Fruit fly (Drosophila melanogaster): Measurements from ENCODE around the gene mRpS22.

mRpS22 gene

dm6 chr3R:27916355-27917019, at the start of gene mRpS22, which contains the start of gene CG5003 (continued):
- peak; percentile 58 for TF ChIP-seq CG4328 (GFP tag; optimal IDR thresholded peaks at IDR 0.05)
- peak; percentile 29; the same call in 1 of the 2 replicates for TF ChIP-seq CG14441 (GFP tag; IDR thresholded peaks at IDR 0.05)
- TF ChIP-seq wek (GFP tag; optimal IDR thresholded peaks at IDR 0.05), result peak; percentile 94
- TF ChIP-seq CG15601 (tag; optimal IDR thresholded peaks at IDR 0.05), result peak; percentile 48
- TF ChIP-seq CG10267 (tag; optimal IDR thresholded peaks at IDR 0.05), result peak; percentile 93
- peak; percentile 39 for TF ChIP-seq YL-1 (GFP tag; optimal IDR thresholded peaks at IDR 0.05)
- TF ChIP-seq HLH3B (GFP tag; IDR thresholded peaks at IDR 0.05), result no peak
- TF ChIP-seq CG11398 (GFP tag; optimal IDR thresholded peaks at IDR 0.05), result no peak
- TF ChIP-seq CG2875 (GFP tag; optimal IDR thresholded peaks at IDR 0.05), result peak; percentile 14
- peak; percentile 44 for TF ChIP-seq PHDP (tag; optimal IDR thresholded peaks at IDR 0.05)
- TF ChIP-seq CG14667 (GFP tag; IDR thresholded peaks at IDR 0.05), result peak; percentile 40
- no peak for TF ChIP-seq CG4617 (GFP tag; optimal IDR thresholded peaks at IDR 0.05; ENCODE audit: borderline replicate concordance)
- peak; percentile 31 for TF ChIP-seq CG18011 (GFP tag; optimal IDR thresholded peaks at IDR 0.05)
- 0 out of 3 replicates have a peak, but pooled peaks have one; percentile 32 for TF ChIP-seq CG11456 (GFP tag; IDR thresholded peaks at IDR 0.05)
- TF ChIP-seq sug (tag; optimal IDR thresholded peaks at IDR 0.05), result peak; percentile 73
- TF ChIP-seq CG4707 (GFP tag; optimal IDR thresholded peaks at IDR 0.05), result no peak
- TF ChIP-seq Bdp1 (GFP tag; optimal IDR thresholded peaks at IDR 0.05), result peak; percentile 13
- peak; percentile 23 for TF ChIP-seq CG17359 (tag; optimal IDR thresholded peaks at IDR 0.05)
- 0 out of 2 replicates have a peak, but pooled peaks have one; percentile 6 for TF ChIP-seq wdn (GFP tag; IDR thresholded peaks at IDR 0.05)
- peak; percentile 25 for TF ChIP-seq CG1602 (GFP tag; optimal IDR thresholded peaks at IDR 0.05)
- peak; percentile 56 for TF ChIP-seq CG13296 (GFP tag; optimal IDR thresholded peaks at IDR 0.05)
- no peak for TF ChIP-seq Rx (GFP tag; IDR thresholded peaks at IDR 0.05)
- TF ChIP-seq yki (optimal IDR thresholded peaks at IDR 0.05), result no peak
- peak; percentile 38 for TF ChIP-seq unpg (GFP tag; optimal IDR thresholded peaks at IDR 0.05)
- no peak for TF ChIP-seq jigr1 (GFP tag; IDR thresholded peaks at IDR 0.05)
- peak; percentile 8 for TF ChIP-seq CG8281 (tag; optimal IDR thresholded peaks at IDR 0.05)
- peak; percentile 51 for TF ChIP-seq CG2116 (GFP tag; optimal IDR thresholded peaks at IDR 0.05)
- peak; percentile 22 for TF ChIP-seq pum (GFP tag; optimal IDR thresholded peaks at IDR 0.05)
- peak; percentile 33 for TF ChIP-seq CG10654 (GFP tag; optimal IDR thresholded peaks at IDR 0.05)
- peak; percentile 34; the same call in 1 of the 2 replicates for TF ChIP-seq chm (GFP tag; IDR thresholded peaks at IDR 0.05)
- peak; percentile 58 for TF ChIP-seq az2 (GFP tag; optimal IDR thresholded peaks at IDR 0.05)
- 0 out of 2 replicates have a peak, but pooled peaks have one; percentile 10 for TF ChIP-seq CG10959 (GFP tag; IDR thresholded peaks at IDR 0.05)
- no peak for TF ChIP-seq lov (optimal IDR thresholded peaks at IDR 0.05)
- no peak for TF ChIP-seq lov (GFP tag; IDR thresholded peaks at IDR 0.05)
- peak; percentile 73 for TF ChIP-seq CG11504 (tag; optimal IDR thresholded peaks at IDR 0.05)
- peak; percentile 3 for TF ChIP-seq mirr (GFP tag; optimal IDR thresholded peaks at IDR 0.05)
- peak; percentile 61 for TF ChIP-seq CG12155 (GFP tag; optimal IDR thresholded peaks at IDR 0.05)
- no peak for TF ChIP-seq Hr39 (optimal IDR thresholded peaks at IDR 0.05)
- no peak for TF ChIP-seq GATAe (GFP tag; conservative IDR thresholded peaks at IDR 0.05)
- TF ChIP-seq CG9817 (tag; optimal IDR thresholded peaks at IDR 0.05), result peak; percentile 69
- TF ChIP-seq ap (GFP tag; IDR thresholded peaks at IDR 0.05), result 0 out of 2 replicates have a peak, but pooled peaks have one; percentile 10
- TF ChIP-seq gt (GFP tag; IDR thresholded peaks at IDR 0.05), result no peak
- TF ChIP-seq CG10462 (GFP tag; optimal IDR thresholded peaks at IDR 0.05), result peak; percentile 41
- peak; percentile 23 for TF ChIP-seq CG10366 (GFP tag; IDR thresholded peaks at IDR 0.05)
- peak; percentile 59 for TF ChIP-seq Chrac-16 (GFP tag; optimal IDR thresholded peaks at IDR 0.05)
- peak; percentile 58 for TF ChIP-seq CG33213 (GFP tag; optimal IDR thresholded peaks at IDR 0.05)
- peak; percentile 11 for TF ChIP-seq trem (tag; optimal IDR thresholded peaks at IDR 0.05)
- peak; percentile 50 for TF ChIP-seq bcd (GFP tag; optimal IDR thresholded peaks at IDR 0.05)
- peak; percentile 51 for TF ChIP-seq dmrt99B (tag; optimal IDR thresholded peaks at IDR 0.05)
- TF ChIP-seq CrebB (tag; optimal IDR thresholded peaks at IDR 0.05), result no peak

Measured in whole organism, embryonic.